Worm (Caenorhabditis elegans) whole organism, late embryonic: Measurements from ENCODE around the gene lgc-53.

Experiments used
- C08G9.2 ChIP-seq: sonication (generic microtip); optimal IDR thresholded peaks from 2 replicates; lab custom pipeline; 2016; ENCODE audit warnings: mild to moderate bottlenecking, missing genetic modification characterization, moderate library complexity, missing compliant biosample characterization
- C38D4.7 ChIP-seq: fragments of 200-800 bp; sonication (Bioruptor generic); optimal IDR thresholded peaks from 2 replicates; lab custom pipeline; 2018; ENCODE audit warnings: mild to moderate bottlenecking, missing genetic modification characterization, moderate library complexity, missing compliant biosample characterization
- F13H6.1 ChIP-seq: sonication (generic microtip); optimal IDR thresholded peaks from 2 replicates; lab custom pipeline; 2016; ENCODE audit warnings: missing genetic modification characterization, missing compliant biosample characterization
- K09A11.1 ChIP-seq: sonication (generic microtip); optimal IDR thresholded peaks from 2 replicates; lab custom pipeline; 2017; ENCODE audit warnings: antibody characterized with exemption, mild to moderate bottlenecking, missing genetic modification characterization, missing compliant biosample characterization; ENCODE audit not compliant: insufficient read depth
- T23F11.4 ChIP-seq: fragments of 200-800 bp; sonication (Bioruptor generic); optimal IDR thresholded peaks from 2 replicates; lab custom pipeline; 2018; ENCODE audit warnings: mild to moderate bottlenecking, missing genetic modification characterization, missing compliant biosample characterization
- Y22D7AL.16 ChIP-seq: sonication (generic microtip); optimal IDR thresholded peaks from 2 replicates; lab custom pipeline; 2016; ENCODE audit warnings: missing genetic modification characterization, missing compliant biosample characterization
- ahr-1 ChIP-seq: sonication (generic microtip); optimal IDR thresholded peaks from 2 replicates; lab custom pipeline; 2016; ENCODE audit warnings: missing genetic modification characterization, missing compliant biosample characterization
- ceh-18 ChIP-seq: sonication (generic microtip); optimal IDR thresholded peaks from 2 replicates; lab custom pipeline; 2016; ENCODE audit warnings: missing genetic modification characterization, missing compliant biosample characterization
- ceh-2 ChIP-seq: sonication (generic microtip); optimal IDR thresholded peaks from 2 replicates; lab custom pipeline; 2016; ENCODE audit warnings: missing genotype, missing genetic modification characterization, missing compliant biosample characterization
- ceh-24 ChIP-seq: sonication (generic microtip); optimal IDR thresholded peaks from 2 replicates; lab custom pipeline; 2016; ENCODE audit warnings: mild to moderate bottlenecking, missing genetic modification characterization, missing compliant biosample characterization
- ceh-30 ChIP-seq: fragments of 150-350 bp; optimal IDR thresholded peaks from 2 replicates; lab custom pipeline; 2014; ENCODE audit warnings: missing biosample characterization, missing genetic modification characterization
- ceh-31 ChIP-seq: sonication (generic microtip); optimal IDR thresholded peaks from 2 replicates; lab custom pipeline; 2016; ENCODE audit warnings: missing genetic modification characterization, missing compliant biosample characterization
- ceh-45 ChIP-seq: fragments of 200-800 bp; sonication (Bioruptor generic); IDR thresholded peaks from 2 replicates; pipeline ENCODE4 v1.3.6; 2022; ENCODE audit warnings: missing genetic modification reagents, missing genetic modification characterization, missing compliant biosample characterization
- ceh-48 ChIP-seq: sonication (generic microtip); optimal IDR thresholded peaks from 2 replicates; lab custom pipeline; 2016; ENCODE audit warnings: missing genetic modification characterization, inconsistent platforms, missing compliant biosample characterization
- ceh-6 ChIP-seq: fragments of 200-800 bp; sonication (Bioruptor generic); optimal IDR thresholded peaks from 2 replicates; lab custom pipeline; 2018; ENCODE audit warnings: mild to moderate bottlenecking, missing genetic modification characterization, missing compliant biosample characterization
- che-1 ChIP-seq: sonication (generic microtip); optimal IDR thresholded peaks from 2 replicates; lab custom pipeline; 2016; ENCODE audit warnings: mild to moderate bottlenecking, missing genetic modification characterization, missing compliant biosample characterization
- dmd-4 ChIP-seq: sonication (generic microtip); optimal IDR thresholded peaks from 2 replicates; lab custom pipeline; 2016; ENCODE audit warnings: borderline replicate concordance, missing genetic modification characterization, missing compliant biosample characterization
- dve-1 ChIP-seq: sonication (generic microtip); optimal IDR thresholded peaks from 2 replicates; lab custom pipeline; 2017; ENCODE audit warnings: antibody characterized with exemption, mild to moderate bottlenecking, missing genetic modification characterization, missing compliant biosample characterization
- elt-2 ChIP-seq: sonication (generic microtip); optimal IDR thresholded peaks from 2 replicates; lab custom pipeline; 2016; ENCODE audit warnings: missing genetic modification reagents, missing genetic modification characterization, missing compliant biosample characterization
- eyg-1 ChIP-seq: sonication (generic microtip); optimal IDR thresholded peaks from 2 replicates; lab custom pipeline; 2016; ENCODE audit warnings: missing genotype, missing genetic modification characterization, missing compliant biosample characterization
- fax-1 ChIP-seq: sonication (generic microtip); optimal IDR thresholded peaks from 2 replicates; lab custom pipeline; 2016; ENCODE audit warnings: missing genotype, missing genetic modification characterization, missing compliant biosample characterization
- fkh-10 ChIP-seq: fragments of 150-350 bp; optimal IDR thresholded peaks from 2 replicates; lab custom pipeline; 2014; ENCODE audit warnings: missing biosample characterization, missing genetic modification reagents, missing genetic modification characterization
- gmeb-2 ChIP-seq: sonication (generic microtip); optimal IDR thresholded peaks from 2 replicates; lab custom pipeline; 2016; ENCODE audit warnings: missing genetic modification characterization, inconsistent platforms, missing compliant biosample characterization
- hlh-13 ChIP-seq: fragments of 200-800 bp; sonication (Bioruptor generic); optimal IDR thresholded peaks from 2 replicates; lab custom pipeline; 2018; ENCODE audit warnings: mild to moderate bottlenecking, missing genetic modification characterization, missing compliant biosample characterization
- hlh-30 ChIP-seq: sonication (generic microtip); optimal IDR thresholded peaks from 2 replicates; lab custom pipeline; 2017; ENCODE audit warnings: antibody characterized with exemption, missing genetic modification characterization, missing compliant biosample characterization; ENCODE audit not compliant: insufficient read depth
- hlh-8 ChIP-seq: sonication (generic microtip); optimal IDR thresholded peaks from 2 replicates; lab custom pipeline; 2016; ENCODE audit warnings: missing genotype, missing genetic modification characterization, missing compliant biosample characterization
- lim-6 ChIP-seq: sonication (generic microtip); optimal IDR thresholded peaks from 2 replicates; lab custom pipeline; 2016; ENCODE audit warnings: missing genetic modification characterization, missing compliant biosample characterization
- mec-3 ChIP-seq: sonication (generic microtip); optimal IDR thresholded peaks from 2 replicates; lab custom pipeline; 2016; ENCODE audit warnings: borderline replicate concordance, missing genetic modification characterization, missing compliant biosample characterization
- nfya-1 ChIP-seq: sonication (generic microtip); optimal IDR thresholded peaks from 2 replicates; lab custom pipeline; 2017; ENCODE audit warnings: missing genetic modification characterization, mild to moderate bottlenecking, missing compliant biosample characterization, antibody characterized with exemption, moderate library complexity
- nhr-11 ChIP-seq: fragments of 150-350 bp; optimal IDR thresholded peaks from 2 replicates; lab custom pipeline; 2014; ENCODE audit warnings: missing biosample characterization, missing genetic modification characterization
- pat-9 ChIP-seq: fragments of 200-800 bp; sonication (Bioruptor generic); optimal IDR thresholded peaks from 2 replicates; lab custom pipeline; 2018; ENCODE audit warnings: mild to moderate bottlenecking, missing genetic modification characterization, moderate library complexity, missing compliant biosample characterization
- pqm-1 ChIP-seq: sonication (generic microtip); optimal IDR thresholded peaks from 2 replicates; lab custom pipeline; 2016; ENCODE audit warnings: missing genetic modification characterization, missing compliant biosample characterization
- pros-1 ChIP-seq: fragments of 150-350 bp; optimal IDR thresholded peaks from 2 replicates; lab custom pipeline; 2014; ENCODE audit warnings: missing biosample characterization, missing genetic modification reagents, missing genetic modification characterization
- ref-2 ChIP-seq: sonication (generic microtip); optimal IDR thresholded peaks from 2 replicates; lab custom pipeline; 2016; ENCODE audit warnings: missing genetic modification characterization, missing compliant biosample characterization
- rnt-1 ChIP-seq: sonication (generic microtip); optimal IDR thresholded peaks from 2 replicates; lab custom pipeline; 2016; ENCODE audit warnings: missing genetic modification characterization, missing compliant biosample characterization
- sdc-2 ChIP-seq: sonication (generic microtip); optimal IDR thresholded peaks from 2 replicates; lab custom pipeline; 2016; ENCODE audit warnings: missing genotype, missing genetic modification characterization, missing compliant biosample characterization
- sox-2 ChIP-seq: fragments of 200-800 bp; sonication (Bioruptor generic); IDR thresholded peaks from 2 replicates; pipeline ENCODE4 v1.3.6; 2022; ENCODE audit warnings: missing genetic modification reagents, missing genetic modification characterization, missing compliant biosample characterization
- sox-4 ChIP-seq: sonication (generic microtip); optimal IDR thresholded peaks from 2 replicates; lab custom pipeline; 2017; ENCODE audit warnings: mild to moderate bottlenecking, missing genetic modification characterization, inconsistent platforms, missing compliant biosample characterization
- syd-9 ChIP-seq: sonication (generic microtip); optimal IDR thresholded peaks from 2 replicates; lab custom pipeline; 2016; ENCODE audit warnings: mild to moderate bottlenecking, missing genetic modification characterization, moderate library complexity, missing compliant biosample characterization
- tbx-7 ChIP-seq: sonication (generic microtip); optimal IDR thresholded peaks from 2 replicates; lab custom pipeline; 2016; ENCODE audit warnings: missing genotype, missing genetic modification characterization, missing compliant biosample characterization
- ttx-3 ChIP-seq: sonication (generic microtip); optimal IDR thresholded peaks from 2 replicates; lab custom pipeline; 2016; ENCODE audit warnings: missing genetic modification reagents, missing genetic modification characterization, missing compliant biosample characterization
- unc-3 ChIP-seq, 2 experiments: fragments of 200-800 bp in 1 of 2; sonication (Bioruptor generic) in 1 of 2; sonication (generic microtip) in 1 of 2; conservative IDR thresholded peaks in 1 of 2; optimal IDR thresholded peaks in 1 of 2; 2 replicates each; pipeline versions ENCODE4 v1.3.6 to Lab custom; 2016 to 2022; ENCODE audit warnings: missing compliant biosample characterization in 2 of 2, missing genetic modification characterization in 2 of 2, missing genetic modification reagents in 1 of 2
- unc-42 ChIP-seq: sonication (generic microtip); optimal IDR thresholded peaks from 2 replicates; lab custom pipeline; 2016; ENCODE audit warnings: missing genotype, missing genetic modification characterization, missing compliant biosample characterization
- unc-86 ChIP-seq: sonication (generic microtip); optimal IDR thresholded peaks from 2 replicates; lab custom pipeline; 2016; ENCODE audit warnings: missing genetic modification characterization, missing compliant biosample characterization
- zip-5 ChIP-seq: sonication (generic microtip); optimal IDR thresholded peaks from 2 replicates; lab custom pipeline; 2016; ENCODE audit warnings: missing genetic modification characterization, missing compliant biosample characterization
- ztf-16 ChIP-seq: sonication (generic microtip); optimal IDR thresholded peaks from 2 replicates; lab custom pipeline; 2017; ENCODE audit warnings: missing genetic modification characterization, missing compliant biosample characterization

Gene lgc-53

ce11 chrX:16678097-16678496 lies 33.4 kb upstream of the lgc-53 start:
- TF ChIP-seq ttx-3 (no peak), C08G9.2 (tag; lab: Kevin White, UChicago) (no peak), dve-1 (no peak), ceh-24 (tag; lab: Kevin White, UChicago) (no peak), ceh-18 (tag; lab: Kevin White, UChicago) (no peak), nfya-1 (tag; lab: Kevin White, UChicago) (no peak), ahr-1 (tag; lab: Kevin White, UChicago) (no peak), rnt-1 (no peak), ztf-16 (no peak), fax-1 (no peak), unc-3 (GFP tag; conservative IDR thresholded peaks at IDR 0.05; lab: Robert Waterston, UW) (no peak), unc-3 (tag; optimal IDR thresholded peaks at IDR 0.05; lab: Kevin White, UChicago) (no peak), syd-9 (tag; lab: Kevin White, UChicago) (no peak), sox-4 (tag; lab: Kevin White, UChicago) (no peak), nhr-11 (tag; lab: Kevin White, UChicago) (no peak), mec-3 (tag; lab: Kevin White, UChicago) (no peak), pat-9 (tag; lab: Kevin White, UChicago) (no peak), fkh-10 (no peak)

- TF ChIP-seq ceh-31 (no peak), ttx-3 (no peak), elt-2 (peak; percentile 13)
- TF ChIP-seq, all 69 proteins: peak for 1
These were observed 32.3 kb upstream of the lgc-53 start, which contains the start of gene F22H10.2 for ce11 chrX:16679117-16679590. F22H10.2 (plus strand) TSS chrX:16679540.

ce11 chrX:16681910-16682493 lies 29.5 kb upstream of the lgc-53 start:
- TF ChIP-seq C38D4.7 (GFP tag; lab: Kevin White, UChicago) (no peak), pqm-1 (tag; lab: Kevin White, UChicago) (peak; percentile 87), lim-6 (tag; lab: Kevin White, UChicago) (no peak), sox-2 (GFP tag; lab: Robert Waterston, UW) (peak; percentile 75), sox-4 (tag; lab: Kevin White, UChicago) (no peak), K09A11.1 (peak; percentile 75), ztf-16 (peak; percentile 47), pros-1 (peak; percentile 71), ceh-30 (tag; lab: Kevin White, UChicago) (peak; percentile 96), F13H6.1 (peak; percentile 18), fkh-10 (peak; percentile 88), che-1 (tag; lab: Kevin White, UChicago) (no peak), unc-42 (peak; percentile 99), zip-5 (tag; lab: Kevin White, UChicago) (peak; percentile 30), dmd-4 (tag; lab: Kevin White, UChicago) (no peak), T23F11.4 (peak; percentile 32), Y22D7AL.16 (tag; lab: Kevin White, UChicago) (peak; percentile 2), hlh-8 (tag; lab: Kevin White, UChicago) (no peak), syd-9 (tag; lab: Kevin White, UChicago) (peak; percentile 88), rnt-1 (peak; percentile 95), tbx-7 (tag; lab: Kevin White, UChicago) (peak; percentile 28), gmeb-2 (tag; lab: Kevin White, UChicago) (no peak), elt-2 (peak; percentile 67), ceh-18 (tag; lab: Kevin White, UChicago) (peak; percentile 96), hlh-13 (peak; percentile 42), ceh-48 (tag; lab: Kevin White, UChicago) (peak; percentile 93), dve-1 (peak; percentile 95), ceh-45 (GFP tag; lab: Robert Waterston, UW) (no peak), fax-1 (peak; percentile 23), hlh-30 (tag; lab: Kevin White, UChicago) (peak; percentile 67), ref-2 (peak; percentile 86), ceh-6 (GFP tag; lab: Kevin White, UChicago) (peak; percentile 32), eyg-1 (tag; lab: Kevin White, UChicago) (no peak), ceh-2 (tag; lab: Kevin White, UChicago) (peak; percentile 60), sdc-2 (peak; percentile 99), unc-86 (tag; lab: Kevin White, UChicago) (peak; percentile 76)
